Fruit fly (Drosophila melanogaster): Measurements from ENCODE around the gene Elp5.

Gene Elp5

DNA sequence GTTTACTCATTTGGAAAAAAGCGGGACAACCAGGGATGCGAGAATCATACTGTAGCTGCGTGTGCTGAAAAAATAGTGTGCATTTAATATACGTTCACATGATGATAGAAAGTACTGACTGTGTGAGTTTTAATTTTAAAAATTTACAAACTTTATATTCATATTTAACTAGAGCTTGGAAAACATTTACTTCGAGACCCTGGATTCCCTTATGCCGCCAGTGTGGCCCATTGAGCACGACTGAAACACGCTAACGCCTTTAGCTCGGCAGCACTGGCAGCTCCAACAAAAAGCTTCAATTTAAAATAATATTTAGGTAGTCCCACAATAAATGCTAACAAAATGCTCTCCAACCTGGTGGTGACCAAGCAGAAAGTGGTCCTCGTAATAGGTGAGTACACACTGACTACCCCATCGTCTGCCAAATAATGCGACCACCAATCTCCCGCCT lies at the start of gene Elp5, which contains the start of gene CG1275:
Elp5 (plus strand) TSS at position 45 of the 451 bp plus-strand sequence.
CG1275 (minus strand) TSS at position 12 of the 451 bp plus-strand sequence.
- no peak for TF ChIP-seq ttk (optimal IDR thresholded peaks at IDR 0.05)
- TF ChIP-seq h (optimal IDR thresholded peaks at IDR 0.05), result no peak
- no peak for TF ChIP-seq insv (optimal IDR thresholded peaks at IDR 0.05)
- no peak for TF ChIP-seq Sin3A (optimal IDR thresholded peaks at IDR 0.05)

DNA sequence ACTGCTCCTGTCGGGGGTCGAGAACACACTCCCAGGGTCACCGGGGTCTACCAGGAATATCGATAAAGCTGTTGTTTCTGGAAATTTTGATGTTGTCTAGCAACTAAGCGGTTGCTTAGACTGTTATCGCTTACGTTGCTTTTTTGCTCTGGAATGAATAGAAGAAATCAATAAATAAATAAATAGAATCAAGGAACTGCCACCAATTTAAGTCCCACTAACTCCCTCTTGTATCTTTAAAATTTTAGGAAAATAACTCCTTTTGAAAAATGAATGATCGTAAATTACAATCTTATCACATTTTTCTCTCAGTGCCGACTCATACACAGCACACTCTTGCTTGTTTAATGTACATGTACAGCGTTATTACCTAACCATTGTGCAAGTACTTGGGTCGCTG lies 44.9 kb upstream of the Elp5 start, which contains the start of gene CG15878:
CG15878 (minus strand) TSS at position 101 of the 400 bp plus-strand sequence.
- TF ChIP-seq Myc (optimal IDR thresholded peaks at IDR 0.05), result no peak
- no peak for TF ChIP-seq Sin3A (optimal IDR thresholded peaks at IDR 0.05)
- no peak for TF ChIP-seq h (optimal IDR thresholded peaks at IDR 0.05)
- no peak for TF ChIP-seq psq (optimal IDR thresholded peaks at IDR 0.05)
- no peak for TF ChIP-seq insv (optimal IDR thresholded peaks at IDR 0.05)
- no peak for TF ChIP-seq ttk (optimal IDR thresholded peaks at IDR 0.05)

DNA sequence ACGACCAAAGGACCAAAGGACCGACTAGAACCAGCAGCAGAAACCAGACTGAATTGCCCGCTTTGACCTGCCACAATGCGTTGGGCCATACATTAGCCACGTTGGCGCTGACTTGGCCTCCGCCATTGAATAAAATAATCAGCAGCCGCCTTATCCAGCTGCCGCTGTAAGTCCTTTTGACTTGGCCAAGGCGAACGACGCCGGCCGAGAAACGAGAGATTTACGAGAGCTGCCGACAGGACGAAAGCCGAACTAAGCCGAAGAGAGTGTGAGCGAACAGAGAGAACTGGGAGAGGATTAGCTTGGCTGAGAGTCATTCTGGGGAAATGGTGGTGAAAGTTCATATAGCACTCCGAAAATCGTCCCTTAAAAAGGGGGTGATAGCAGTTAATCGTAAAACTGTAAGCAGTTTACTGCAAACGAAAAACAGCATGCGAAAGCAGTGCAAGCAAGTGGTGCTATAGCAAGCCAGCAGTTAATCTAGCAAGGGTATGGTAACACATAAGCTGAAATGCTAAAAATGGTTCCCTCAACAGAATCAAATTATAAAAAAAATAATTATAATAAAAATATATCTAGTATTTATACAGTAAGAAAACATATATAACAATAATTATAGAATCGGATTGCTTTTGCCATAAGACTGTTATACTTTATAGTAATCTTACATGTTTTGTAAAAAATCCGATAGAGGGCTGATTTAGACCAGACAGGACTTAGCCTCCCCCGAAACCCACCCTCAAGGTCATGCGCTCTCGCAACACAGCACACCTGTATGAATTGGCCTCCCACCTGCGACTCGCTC lies 28.7 kb upstream of the Elp5 start:
- TF ChIP-seq h (optimal IDR thresholded peaks at IDR 0.05), result no peak
- TF ChIP-seq psq (optimal IDR thresholded peaks at IDR 0.05), result no peak
- TF ChIP-seq Myc (optimal IDR thresholded peaks at IDR 0.05), result no peak
- no peak for TF ChIP-seq insv (optimal IDR thresholded peaks at IDR 0.05)
- TF ChIP-seq ttk (optimal IDR thresholded peaks at IDR 0.05), result no peak

DNA sequence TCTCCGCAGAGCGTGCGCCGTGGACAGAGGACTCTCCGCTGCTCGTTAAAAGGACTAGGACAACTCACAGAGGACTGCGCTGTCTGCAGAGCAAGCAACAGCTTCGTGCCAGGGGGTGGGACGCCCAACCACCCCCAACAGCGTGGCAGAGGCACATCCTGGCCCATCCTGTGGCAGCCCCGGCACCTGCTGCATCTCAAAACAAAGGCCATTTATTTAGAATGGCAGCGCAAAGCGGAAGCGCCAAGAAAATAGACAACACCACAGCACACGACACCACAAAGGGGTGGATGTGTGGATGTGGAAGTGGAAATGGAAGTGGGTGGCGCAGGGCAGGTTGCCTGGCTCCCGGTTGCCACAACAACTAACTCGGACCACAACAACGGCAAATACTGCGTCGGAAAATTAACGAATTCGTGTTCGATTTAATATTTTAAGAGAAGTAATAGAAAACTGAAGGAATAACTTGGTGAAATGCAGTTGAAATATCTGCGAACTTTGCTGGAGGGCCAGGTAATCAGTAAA lies 28.0 kb upstream of the Elp5 start, which contains the start of gene Oseg2:
Oseg2 (plus strand) TSS at position 475 of the 525 bp plus-strand sequence.
- no peak for TF ChIP-seq Myc (optimal IDR thresholded peaks at IDR 0.05)
- TF ChIP-seq insv (optimal IDR thresholded peaks at IDR 0.05), result no peak
- no peak for TF ChIP-seq h (optimal IDR thresholded peaks at IDR 0.05)
- no peak for TF ChIP-seq psq (optimal IDR thresholded peaks at IDR 0.05)
- no peak for TF ChIP-seq ttk (optimal IDR thresholded peaks at IDR 0.05)
- no peak for TF ChIP-seq Sin3A (optimal IDR thresholded peaks at IDR 0.05)

DNA sequence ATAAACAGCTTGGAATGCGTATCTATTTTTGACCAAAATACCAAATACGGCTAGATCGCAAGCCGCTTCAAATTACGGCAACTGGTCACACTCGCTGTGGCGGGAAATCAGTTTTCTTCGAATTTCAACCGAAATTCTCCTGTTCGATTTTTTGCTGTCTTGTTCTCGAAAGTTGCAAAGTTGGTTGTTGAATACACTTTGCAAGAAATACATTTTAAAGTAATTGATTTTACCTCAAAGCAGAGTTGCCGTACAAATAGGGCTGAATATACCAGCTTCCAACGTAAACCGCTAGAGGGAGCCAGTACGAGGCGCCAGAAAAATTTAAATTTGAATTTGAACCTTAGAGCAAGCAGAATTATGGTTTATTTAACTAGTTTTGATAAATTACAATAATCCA lies 20.2 kb upstream of the Elp5 start, which contains the start of gene CG9018:
CG9018 (minus strand) TSS at position 43 of the 400 bp plus-strand sequence.
- no peak for TF ChIP-seq h (optimal IDR thresholded peaks at IDR 0.05)
- no peak for TF ChIP-seq psq (optimal IDR thresholded peaks at IDR 0.05)
- TF ChIP-seq ttk (optimal IDR thresholded peaks at IDR 0.05), result no peak
- no peak for TF ChIP-seq insv (optimal IDR thresholded peaks at IDR 0.05)
- no peak for TF ChIP-seq Myc (optimal IDR thresholded peaks at IDR 0.05)
- TF ChIP-seq Sin3A (optimal IDR thresholded peaks at IDR 0.05), result no peak

DNA sequence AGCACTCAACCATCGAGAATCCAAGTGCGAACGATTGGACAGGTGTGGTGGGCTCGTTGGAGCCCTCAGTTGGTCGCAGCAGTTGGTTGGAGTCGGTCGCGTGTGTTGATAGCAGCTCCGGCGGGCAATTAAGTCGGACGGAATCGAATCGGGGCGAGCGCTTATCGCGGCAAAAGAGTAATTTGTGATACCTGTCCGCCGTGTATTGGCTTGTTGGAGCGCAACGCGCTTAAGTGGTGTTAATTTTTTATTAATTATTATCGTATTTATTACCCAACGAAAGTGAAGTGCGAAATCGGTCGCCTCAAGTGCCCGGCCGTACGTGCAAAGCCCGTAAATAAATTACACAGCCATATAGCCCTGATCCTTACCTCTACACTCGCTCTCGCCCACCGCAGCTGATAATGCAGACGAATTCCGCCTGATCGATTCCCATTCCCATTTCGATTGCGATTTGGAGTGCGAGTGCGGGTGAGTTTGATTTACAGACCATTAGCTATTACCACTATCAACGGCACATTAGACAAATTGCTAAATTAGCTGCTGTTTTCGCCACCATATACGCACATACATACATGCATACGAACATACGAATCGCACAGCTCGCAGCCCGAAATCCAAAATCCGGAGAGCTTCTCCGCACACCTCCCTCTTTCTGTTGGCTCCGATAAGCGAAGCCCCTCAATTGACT lies 19.6 kb upstream of the Elp5 start, which contains the start of gene ACXD:
ACXD (plus strand) TSS at position 66 of the 691 bp plus-strand sequence.
- no peak for TF ChIP-seq psq (optimal IDR thresholded peaks at IDR 0.05)
- TF ChIP-seq Sin3A (optimal IDR thresholded peaks at IDR 0.05), result no peak
- TF ChIP-seq ttk (optimal IDR thresholded peaks at IDR 0.05), result no peak

DNA sequence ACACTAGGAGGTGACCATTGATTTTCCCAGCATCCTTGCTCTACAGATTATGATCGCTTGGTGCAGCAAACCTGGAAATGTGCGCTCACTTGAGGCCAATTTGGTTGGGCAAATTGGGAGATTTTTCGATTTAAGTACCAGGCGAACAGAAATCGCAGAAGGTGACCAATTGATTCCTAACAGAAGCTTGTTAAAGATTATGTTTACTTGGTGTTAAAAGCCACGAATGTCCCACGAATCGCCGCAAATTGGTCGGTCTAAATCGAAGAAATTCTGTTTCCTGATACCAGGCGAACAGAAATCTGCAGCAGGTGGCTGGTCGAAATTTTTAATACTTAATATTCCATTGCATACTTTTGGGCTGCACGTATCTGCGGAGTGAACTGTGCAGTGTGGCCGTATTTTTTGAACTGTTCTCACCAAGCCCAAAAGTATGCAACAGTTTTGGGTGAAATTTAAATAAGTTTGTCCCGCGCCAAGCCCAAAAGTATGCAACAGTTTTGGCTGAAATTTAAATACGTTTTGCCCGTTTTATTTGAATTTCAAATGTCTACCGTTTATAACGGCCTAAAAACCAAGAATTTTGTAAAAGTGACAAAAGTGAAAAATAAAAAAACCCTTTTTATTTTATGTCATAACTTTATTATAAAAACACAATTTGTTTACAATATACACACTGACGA lies 13.3 kb upstream of the Elp5 start, which contains the start of gene CG32301:
CG32301 (plus strand) TSS at position 633 of the 683 bp plus-strand sequence.
- TF ChIP-seq insv (optimal IDR thresholded peaks at IDR 0.05) (no peak), h (optimal IDR thresholded peaks at IDR 0.05) (no peak), ttk (optimal IDR thresholded peaks at IDR 0.05) (no peak), Myc (optimal IDR thresholded peaks at IDR 0.05) (no peak), Sin3A (optimal IDR thresholded peaks at IDR 0.05) (no peak), psq (optimal IDR thresholded peaks at IDR 0.05) (no peak)

DNA sequence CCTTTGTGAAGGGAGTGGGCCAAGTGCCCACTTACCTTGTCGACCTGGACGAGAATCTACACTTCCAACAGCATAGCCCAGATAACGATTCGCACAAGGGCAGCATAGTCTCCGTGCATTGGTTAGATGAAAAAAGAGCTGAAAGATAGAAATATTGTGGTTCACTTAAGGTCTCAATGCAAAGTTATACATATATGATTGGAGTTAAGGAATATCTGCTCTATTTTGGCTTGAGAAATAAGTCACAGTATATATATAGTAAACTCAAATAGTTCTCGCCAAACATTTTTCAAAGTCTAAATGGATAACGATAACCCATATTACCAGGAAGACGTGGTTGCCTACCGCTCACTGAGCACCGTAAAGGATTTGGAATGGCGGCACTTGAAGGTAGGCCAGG lies 8.9 kb upstream of the Elp5 start, which contains the start of gene CG32305:
CG32305 (plus strand) TSS at position 301 of the 400 bp plus-strand sequence.
- TF ChIP-seq psq (optimal IDR thresholded peaks at IDR 0.05), result no peak
- TF ChIP-seq insv (optimal IDR thresholded peaks at IDR 0.05), result no peak
- TF ChIP-seq Sin3A (optimal IDR thresholded peaks at IDR 0.05), result no peak
- no peak for TF ChIP-seq h (optimal IDR thresholded peaks at IDR 0.05)
- no peak for TF ChIP-seq Myc (optimal IDR thresholded peaks at IDR 0.05)
- TF ChIP-seq ttk (optimal IDR thresholded peaks at IDR 0.05), result no peak

DNA sequence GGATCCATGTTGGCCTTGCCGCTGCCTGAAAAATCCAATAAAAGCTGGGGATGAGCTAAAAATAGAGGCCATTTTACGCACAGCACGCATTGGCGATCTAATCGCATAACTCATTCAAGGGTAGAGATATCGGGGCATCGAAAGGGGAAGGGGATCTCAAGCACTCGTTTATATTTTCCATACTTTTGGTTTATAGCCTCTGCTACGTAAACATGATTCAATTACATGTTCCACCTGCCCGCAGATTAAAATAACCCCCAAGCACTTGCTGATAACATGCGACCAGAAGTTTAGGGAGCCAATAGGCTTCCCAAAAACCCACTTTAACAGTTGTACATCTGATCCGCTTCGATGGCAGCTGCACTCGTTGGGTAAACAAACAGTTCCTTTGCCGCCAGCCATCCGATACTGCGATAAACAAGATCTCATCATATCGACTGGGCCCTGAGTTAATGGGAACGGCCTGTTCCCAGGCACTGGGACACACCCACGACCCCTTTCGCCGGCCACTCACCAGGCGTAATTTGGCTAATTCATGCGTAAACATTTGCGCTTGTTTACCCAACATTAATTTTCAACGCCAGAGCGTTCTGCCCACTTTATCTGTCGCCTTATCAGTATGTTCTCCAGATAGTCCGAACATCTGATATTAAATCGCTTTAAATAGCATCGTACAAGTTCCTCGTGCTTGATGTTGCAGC lies 3.1 kb upstream of the Elp5 start:
- no peak for TF ChIP-seq h (optimal IDR thresholded peaks at IDR 0.05)
- TF ChIP-seq Sin3A (optimal IDR thresholded peaks at IDR 0.05), result no peak
- no peak for TF ChIP-seq insv (optimal IDR thresholded peaks at IDR 0.05)
- no peak for TF ChIP-seq Myc (optimal IDR thresholded peaks at IDR 0.05)
- no peak for TF ChIP-seq ttk (optimal IDR thresholded peaks at IDR 0.05)
- TF ChIP-seq psq (optimal IDR thresholded peaks at IDR 0.05), result no peak

DNA sequence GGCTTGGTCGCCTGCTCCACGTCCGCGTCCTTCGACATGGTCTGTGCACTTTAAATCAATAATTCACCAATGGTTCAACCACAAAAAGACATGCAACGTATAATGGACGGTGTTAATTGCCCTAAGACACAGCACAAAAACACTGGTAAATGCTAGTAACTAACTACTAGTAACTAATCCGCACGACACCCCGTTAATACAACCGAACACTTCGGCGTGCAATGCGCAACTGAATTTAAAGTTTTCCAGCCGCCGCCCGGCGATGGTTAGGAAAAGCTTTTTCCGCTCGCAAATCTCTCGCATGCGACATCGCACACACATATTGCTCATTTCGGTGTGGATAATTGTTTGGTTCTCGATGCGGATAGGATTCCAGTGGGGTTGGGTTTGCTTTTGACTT lies 1.5 kb upstream of the Elp5 start:
- no peak for TF ChIP-seq insv (optimal IDR thresholded peaks at IDR 0.05)

Data from Kc167 (cell line).